Worm (Caenorhabditis elegans) whole organism, L3 larva: Measurements from ENCODE around the gene F33A8.7.

Source experiments
- R02D3.7 ChIP-seq: fragments of 150-350 bp; optimal IDR thresholded peaks from 2 replicates; lab custom pipeline; 2014; ENCODE audit warnings: missing biosample characterization, missing genetic modification characterization
- aly-2 ChIP-seq: fragments of 150-350 bp; optimal IDR thresholded peaks from 2 replicates; lab custom pipeline; 2014; ENCODE audit warnings: missing biosample characterization, missing genetic modification characterization
- ama-1 ChIP-seq: fragments of 150-350 bp; optimal IDR thresholded peaks from 2 replicates; lab custom pipeline; 2018
- ceh-82 ChIP-seq: fragments of 150-350 bp; optimal IDR thresholded peaks from 2 replicates; lab custom pipeline; 2014; ENCODE audit warnings: missing biosample characterization, missing genetic modification characterization
- elt-3 ChIP-seq, 3 experiments: fragments of 150-350 bp in 1 of 3; sonication (generic microtip) in 2 of 3; optimal IDR thresholded peaks; 2 replicates in 2 of 3; 4 replicates in 1 of 3; lab custom pipeline; 2014 to 2017; ENCODE audit warnings: missing biosample characterization in 3 of 3, missing genetic modification characterization in 3 of 3
- nhr-11 ChIP-seq: fragments of 150-350 bp; optimal IDR thresholded peaks from 2 replicates; lab custom pipeline; 2014; ENCODE audit warnings: missing biosample characterization, missing genetic modification characterization
- nhr-67 ChIP-seq: fragments of 150-350 bp; optimal IDR thresholded peaks from 2 replicates; lab custom pipeline; 2014; ENCODE audit warnings: missing biosample characterization, missing genetic modification characterization
- pha-4 ChIP-seq: fragments of 150-350 bp; optimal IDR thresholded peaks from 2 replicates; lab custom pipeline; 2014; ENCODE audit warnings: missing biosample characterization, missing genetic modification reagents, missing genetic modification characterization
- unc-62 ChIP-seq: fragments of 150-350 bp; sonication (generic microtip); optimal IDR thresholded peaks from 4 replicates; lab custom pipeline; 2014; ENCODE audit warnings: missing biosample characterization, missing genetic modification reagents, missing genetic modification characterization
- ztf-11 ChIP-seq: fragments of 150-350 bp; optimal IDR thresholded peaks from 2 replicates; lab custom pipeline; 2014; ENCODE audit warnings: missing biosample characterization, missing genetic modification characterization

ce11 chrII:11072565-11072964 lies 47.1 kb upstream of the F33A8.7 start:
- TF ChIP-seq pha-4 (tag; lab: Kevin White, UChicago) (no peak), nhr-67 (no peak), ama-1 (no peak), elt-3 (tag; optimal IDR thresholded peaks at IDR 0.05; lab: Kevin White, UChicago) (no peak), nhr-11 (tag; lab: Kevin White, UChicago) (no peak), unc-62 (GFP tag; lab: Kevin White, UChicago) (no peak), R02D3.7 (tag; lab: Kevin White, UChicago) (no peak), ceh-82 (no peak), ztf-11 (tag; lab: Kevin White, UChicago) (no peak), aly-2 (tag; lab: Kevin White, UChicago) (no peak)
